Worm (Caenorhabditis elegans) whole organism, late embryonic: ENCODE results near the gene pals-27.

Source experiments
- C08G9.2 ChIP-seq: sonication (generic microtip); optimal IDR thresholded peaks from 2 replicates; lab custom pipeline; 2016; ENCODE audit warnings: mild to moderate bottlenecking, missing genetic modification characterization, moderate library complexity, missing compliant biosample characterization
- C38D4.7 ChIP-seq: fragments of 200-800 bp; sonication (Bioruptor generic); optimal IDR thresholded peaks from 2 replicates; lab custom pipeline; 2018; ENCODE audit warnings: mild to moderate bottlenecking, missing genetic modification characterization, moderate library complexity, missing compliant biosample characterization
- K09A11.1 ChIP-seq: sonication (generic microtip); optimal IDR thresholded peaks from 2 replicates; lab custom pipeline; 2017; ENCODE audit warnings: antibody characterized with exemption, mild to moderate bottlenecking, missing genetic modification characterization, missing compliant biosample characterization; ENCODE audit not compliant: insufficient read depth
- T23F11.4 ChIP-seq: fragments of 200-800 bp; sonication (Bioruptor generic); optimal IDR thresholded peaks from 2 replicates; lab custom pipeline; 2018; ENCODE audit warnings: mild to moderate bottlenecking, missing genetic modification characterization, missing compliant biosample characterization
- Y22D7AL.16 ChIP-seq: sonication (generic microtip); optimal IDR thresholded peaks from 2 replicates; lab custom pipeline; 2016; ENCODE audit warnings: missing genetic modification characterization, missing compliant biosample characterization
- ahr-1 ChIP-seq: sonication (generic microtip); optimal IDR thresholded peaks from 2 replicates; lab custom pipeline; 2016; ENCODE audit warnings: missing genetic modification characterization, missing compliant biosample characterization
- ceh-14 ChIP-seq: sonication (generic microtip); optimal IDR thresholded peaks from 2 replicates; lab custom pipeline; 2016; ENCODE audit warnings: missing genotype, missing genetic modification characterization, missing compliant biosample characterization
- ceh-18 ChIP-seq: sonication (generic microtip); optimal IDR thresholded peaks from 2 replicates; lab custom pipeline; 2016; ENCODE audit warnings: missing genetic modification characterization, missing compliant biosample characterization
- ceh-19 ChIP-seq: fragments of 200-800 bp; sonication (Bioruptor generic); optimal IDR thresholded peaks from 2 replicates; lab custom pipeline; 2018; ENCODE audit warnings: mild to moderate bottlenecking, missing genetic modification characterization, missing compliant biosample characterization
- ceh-2 ChIP-seq: sonication (generic microtip); optimal IDR thresholded peaks from 2 replicates; lab custom pipeline; 2016; ENCODE audit warnings: missing genotype, missing genetic modification characterization, missing compliant biosample characterization
- ceh-31 ChIP-seq: sonication (generic microtip); optimal IDR thresholded peaks from 2 replicates; lab custom pipeline; 2016; ENCODE audit warnings: missing genetic modification characterization, missing compliant biosample characterization
- ceh-34 ChIP-seq: sonication (generic microtip); optimal IDR thresholded peaks from 2 replicates; lab custom pipeline; 2016; ENCODE audit warnings: mild to moderate bottlenecking, missing genetic modification characterization, missing compliant biosample characterization
- ceh-45 ChIP-seq: fragments of 200-800 bp; sonication (Bioruptor generic); IDR thresholded peaks from 2 replicates; pipeline ENCODE4 v1.3.6; 2022; ENCODE audit warnings: missing genetic modification reagents, missing genetic modification characterization, missing compliant biosample characterization
- ceh-6 ChIP-seq: fragments of 200-800 bp; sonication (Bioruptor generic); optimal IDR thresholded peaks from 2 replicates; lab custom pipeline; 2018; ENCODE audit warnings: mild to moderate bottlenecking, missing genetic modification characterization, missing compliant biosample characterization
- che-1 ChIP-seq: sonication (generic microtip); optimal IDR thresholded peaks from 2 replicates; lab custom pipeline; 2016; ENCODE audit warnings: mild to moderate bottlenecking, missing genetic modification characterization, missing compliant biosample characterization
- elt-2 ChIP-seq: sonication (generic microtip); optimal IDR thresholded peaks from 2 replicates; lab custom pipeline; 2016; ENCODE audit warnings: missing genetic modification reagents, missing genetic modification characterization, missing compliant biosample characterization
- ets-4 ChIP-seq: sonication (generic microtip); optimal IDR thresholded peaks from 2 replicates; lab custom pipeline; 2016; ENCODE audit warnings: missing genetic modification characterization, missing compliant biosample characterization
- fax-1 ChIP-seq: sonication (generic microtip); optimal IDR thresholded peaks from 2 replicates; lab custom pipeline; 2016; ENCODE audit warnings: missing genotype, missing genetic modification characterization, missing compliant biosample characterization
- fkh-6 ChIP-seq: sonication (generic microtip); optimal IDR thresholded peaks from 2 replicates; lab custom pipeline; 2016; ENCODE audit warnings: missing genetic modification characterization, missing compliant biosample characterization
- hlh-15 ChIP-seq: sonication (generic microtip); optimal IDR thresholded peaks from 2 replicates; lab custom pipeline; 2016; ENCODE audit warnings: missing genetic modification characterization, missing compliant biosample characterization
- hlh-6 ChIP-seq: sonication (generic microtip); optimal IDR thresholded peaks from 2 replicates; lab custom pipeline; 2016; ENCODE audit warnings: missing genotype, missing genetic modification characterization, missing compliant biosample characterization
- lim-6 ChIP-seq: sonication (generic microtip); optimal IDR thresholded peaks from 2 replicates; lab custom pipeline; 2016; ENCODE audit warnings: missing genetic modification characterization, missing compliant biosample characterization
- lin-11 ChIP-seq: fragments of 200-800 bp; sonication (Bioruptor generic); optimal IDR thresholded peaks from 2 replicates; lab custom pipeline; 2018; ENCODE audit warnings: mild to moderate bottlenecking, missing genetic modification characterization, missing compliant biosample characterization
- nfya-1 ChIP-seq: sonication (generic microtip); optimal IDR thresholded peaks from 2 replicates; lab custom pipeline; 2017; ENCODE audit warnings: missing genetic modification characterization, mild to moderate bottlenecking, missing compliant biosample characterization, antibody characterized with exemption, moderate library complexity
- nhr-232 ChIP-seq: sonication (generic microtip); optimal IDR thresholded peaks from 2 replicates; lab custom pipeline; 2016; ENCODE audit warnings: missing genetic modification characterization, missing compliant biosample characterization
- odd-2 ChIP-seq: sonication (generic microtip); optimal IDR thresholded peaks from 2 replicates; lab custom pipeline; 2017; ENCODE audit warnings: antibody characterized with exemption, mild to moderate bottlenecking, missing genetic modification characterization, missing compliant biosample characterization
- pag-3 ChIP-seq: sonication (generic microtip); optimal IDR thresholded peaks from 2 replicates; lab custom pipeline; 2016; ENCODE audit warnings: missing compliant biosample characterization, missing genetic modification characterization, borderline replicate concordance
- pat-9 ChIP-seq: fragments of 200-800 bp; sonication (Bioruptor generic); optimal IDR thresholded peaks from 2 replicates; lab custom pipeline; 2018; ENCODE audit warnings: mild to moderate bottlenecking, missing genetic modification characterization, moderate library complexity, missing compliant biosample characterization
- pha-2 ChIP-seq: sonication (generic microtip); optimal IDR thresholded peaks from 2 replicates; lab custom pipeline; 2017; ENCODE audit warnings: mild to moderate bottlenecking, missing genetic modification characterization, missing compliant biosample characterization
- pha-4 ChIP-seq: fragments of 150-350 bp; optimal IDR thresholded peaks from 2 replicates; lab custom pipeline; 2018; ENCODE audit warnings: missing biosample characterization, missing genetic modification reagents, missing genetic modification characterization
- rnt-1 ChIP-seq: sonication (generic microtip); optimal IDR thresholded peaks from 2 replicates; lab custom pipeline; 2016; ENCODE audit warnings: missing genetic modification characterization, missing compliant biosample characterization
- sdc-2 ChIP-seq: sonication (generic microtip); optimal IDR thresholded peaks from 2 replicates; lab custom pipeline; 2016; ENCODE audit warnings: missing genotype, missing genetic modification characterization, missing compliant biosample characterization
- sox-2 ChIP-seq: fragments of 200-800 bp; sonication (Bioruptor generic); IDR thresholded peaks from 2 replicates; pipeline ENCODE4 v1.3.6; 2022; ENCODE audit warnings: missing genetic modification reagents, missing genetic modification characterization, missing compliant biosample characterization
- syd-9 ChIP-seq: sonication (generic microtip); optimal IDR thresholded peaks from 2 replicates; lab custom pipeline; 2016; ENCODE audit warnings: mild to moderate bottlenecking, missing genetic modification characterization, moderate library complexity, missing compliant biosample characterization
- tbx-2 ChIP-seq: sonication (generic microtip); optimal IDR thresholded peaks from 2 replicates; lab custom pipeline; 2016; ENCODE audit warnings: missing genetic modification characterization, missing compliant biosample characterization
- tbx-7 ChIP-seq: sonication (generic microtip); optimal IDR thresholded peaks from 2 replicates; lab custom pipeline; 2016; ENCODE audit warnings: missing genotype, missing genetic modification characterization, missing compliant biosample characterization
- unc-3 ChIP-seq, 2 experiments: fragments of 200-800 bp in 1 of 2; sonication (Bioruptor generic) in 1 of 2; sonication (generic microtip) in 1 of 2; conservative IDR thresholded peaks in 1 of 2; optimal IDR thresholded peaks in 1 of 2; 2 replicates each; pipeline versions ENCODE4 v1.3.6 to Lab custom; 2016 to 2022; ENCODE audit warnings: missing compliant biosample characterization in 2 of 2, missing genetic modification characterization in 2 of 2, missing genetic modification reagents in 1 of 2
- unc-42 ChIP-seq: sonication (generic microtip); optimal IDR thresholded peaks from 2 replicates; lab custom pipeline; 2016; ENCODE audit warnings: missing genotype, missing genetic modification characterization, missing compliant biosample characterization
- unc-55 ChIP-seq: sonication (generic microtip); optimal IDR thresholded peaks from 2 replicates; lab custom pipeline; 2017; ENCODE audit warnings: missing biosample characterization, missing genetic modification reagents, missing genetic modification characterization
- zip-5 ChIP-seq: sonication (generic microtip); optimal IDR thresholded peaks from 2 replicates; lab custom pipeline; 2016; ENCODE audit warnings: missing genetic modification characterization, missing compliant biosample characterization
- ztf-16 ChIP-seq: sonication (generic microtip); optimal IDR thresholded peaks from 2 replicates; lab custom pipeline; 2017; ENCODE audit warnings: missing genetic modification characterization, missing compliant biosample characterization

Gene pals-27

DNA sequence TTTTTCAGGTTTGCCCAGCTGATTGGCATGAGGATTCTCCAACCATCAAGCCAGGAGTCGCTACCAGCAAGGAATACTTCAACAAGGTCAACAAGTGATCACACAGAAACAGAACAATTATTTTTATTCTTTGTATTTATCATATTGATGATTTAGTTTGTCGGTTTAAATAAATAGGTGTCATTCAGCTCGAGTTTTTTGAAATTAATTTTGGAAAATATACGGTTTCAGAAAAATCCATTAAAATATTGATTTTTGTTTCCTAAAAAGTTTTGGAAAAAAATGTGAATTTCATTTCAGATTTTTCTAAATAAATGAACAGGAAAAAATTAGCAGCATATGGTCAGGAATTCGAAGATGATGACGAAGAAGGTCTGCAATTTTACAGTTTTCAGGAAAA, 26.8 kb downstream of the pals-27 start, which contains the start of gene gpch-1:
gpch-1 (plus strand) TSS at position 301 of the 400 bp plus-strand sequence.
- TF ChIP-seq K09A11.1 (tag; lab: Kevin White, UChicago) (no peak), fax-1 (tag; lab: Kevin White, UChicago) (no peak), hlh-6 (tag; lab: Kevin White, UChicago) (no peak), tbx-7 (tag; lab: Kevin White, UChicago) (no peak), unc-55 (GFP tag; lab: Kevin White, UChicago) (no peak), ceh-14 (tag; lab: Kevin White, UChicago) (no peak), ceh-19 (no peak), ceh-31 (tag; lab: Kevin White, UChicago) (no peak), pag-3 (tag; lab: Kevin White, UChicago) (no peak), ceh-18 (tag; lab: Kevin White, UChicago) (no peak), ceh-45 (no peak), C38D4.7 (no peak), elt-2 (tag; lab: Kevin White, UChicago) (no peak)

DNA sequence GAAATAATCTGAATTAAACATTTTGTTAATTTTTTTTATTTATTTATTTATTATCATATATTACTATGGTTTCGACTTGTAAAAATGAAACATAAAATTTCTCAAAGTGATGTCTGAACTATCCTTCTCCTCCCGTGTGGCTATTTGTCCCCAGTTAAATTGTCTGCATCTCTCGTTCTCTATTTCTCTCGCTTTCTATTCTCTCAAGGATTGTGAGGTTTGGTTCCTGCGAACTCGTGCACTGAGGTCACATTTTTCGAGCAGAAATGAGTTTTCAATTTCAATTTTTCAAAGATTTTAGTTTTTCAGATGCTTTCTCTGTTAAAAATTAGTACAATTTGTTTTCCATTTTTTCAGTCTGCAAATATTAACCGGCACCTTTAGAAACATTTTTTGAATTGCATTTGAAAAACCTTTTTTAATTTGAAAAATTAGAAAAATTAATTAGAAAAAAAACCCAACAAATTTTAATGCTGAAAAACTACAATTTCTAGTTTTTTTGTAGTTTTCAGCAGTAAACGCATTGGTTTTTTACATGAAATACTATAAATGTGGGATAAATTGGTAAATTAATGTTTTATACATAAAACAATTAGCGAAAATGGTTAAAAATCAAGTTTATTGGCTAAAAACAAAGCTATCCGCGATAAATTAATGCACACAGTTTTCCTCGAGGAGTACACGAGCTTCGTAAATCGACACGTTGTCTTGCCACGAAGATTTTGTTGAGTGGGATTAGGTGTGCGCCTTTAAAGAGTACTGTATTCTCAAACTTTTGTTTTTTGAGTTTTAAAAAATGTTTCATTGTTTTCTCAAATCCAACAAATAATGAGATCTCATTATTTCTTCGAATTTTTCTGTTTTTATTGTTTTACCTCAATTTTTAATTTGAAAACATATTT, 30.9 kb downstream of the pals-27 start:
- TF ChIP-seq ets-4 (tag; lab: Kevin White, UChicago) (no peak), pag-3 (tag; lab: Kevin White, UChicago) (no peak), K09A11.1 (tag; lab: Kevin White, UChicago) (no peak), sdc-2 (tag; lab: Kevin White, UChicago) (no peak), ceh-19 (no peak), lim-6 (tag; lab: Kevin White, UChicago) (no peak), ztf-16 (no peak), ahr-1 (tag; lab: Kevin White, UChicago) (no peak), odd-2 (tag; lab: Kevin White, UChicago) (no peak), syd-9 (no peak), pha-4 (tag; lab: Kevin White, UChicago) (no peak), C08G9.2 (tag; lab: Kevin White, UChicago) (no peak), unc-3 (GFP tag; conservative IDR thresholded peaks at IDR 0.05; lab: Robert Waterston, UW) (no peak), unc-3 (tag; optimal IDR thresholded peaks at IDR 0.05; lab: Kevin White, UChicago) (no peak), rnt-1 (tag; lab: Kevin White, UChicago) (no peak)

DNA sequence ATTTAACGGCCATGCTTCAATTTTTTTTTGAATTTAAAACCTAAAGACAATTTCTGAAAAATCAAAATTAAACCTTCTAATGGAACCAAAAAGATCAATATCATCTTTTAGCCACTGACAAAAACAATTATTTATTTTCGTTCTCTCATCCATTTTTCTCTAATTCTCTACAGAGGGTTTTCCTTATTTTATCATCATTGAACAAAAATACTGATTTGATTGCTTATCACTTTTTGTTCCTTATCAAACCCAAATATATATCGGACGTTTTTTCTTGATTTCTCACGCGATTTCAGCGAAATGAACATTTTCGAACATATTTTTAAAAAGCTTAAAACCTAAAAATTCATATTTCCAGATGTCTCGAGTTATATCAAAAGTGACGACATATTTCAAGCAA, 31.7 kb downstream of the pals-27 start, which contains the start of gene mpc-1:
mpc-1 (plus strand) TSS at position 359 of the 400 bp plus-strand sequence.
- TF ChIP-seq C38D4.7 (no peak), elt-2 (tag; lab: Kevin White, UChicago) (peak; percentile 90), nhr-232 (tag; lab: Kevin White, UChicago) (no peak)

DNA sequence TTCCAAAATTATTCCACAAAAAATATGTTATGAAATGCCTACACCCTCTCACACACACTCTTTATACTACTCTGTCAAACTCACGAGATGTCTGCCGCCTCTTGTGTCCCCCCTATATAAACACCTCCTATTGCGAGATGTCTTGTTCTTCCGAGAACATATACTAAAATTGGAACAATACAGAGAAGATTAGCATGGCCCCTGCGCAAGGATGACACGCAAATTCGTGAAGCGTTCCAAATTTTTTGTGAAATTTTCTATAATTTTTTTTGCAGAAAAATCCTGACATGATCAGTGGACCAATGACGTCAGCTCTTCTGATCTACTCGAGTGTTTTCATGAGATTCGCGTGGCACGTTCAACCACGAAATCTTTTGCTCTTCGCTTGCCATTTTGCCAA, 32.6 kb downstream of the pals-27 start:
- TF ChIP-seq pat-9 (tag; lab: Kevin White, UChicago) (peak; percentile 13), fax-1 (tag; lab: Kevin White, UChicago) (peak; percentile 20), unc-42 (tag; lab: Kevin White, UChicago) (peak; percentile 5), ceh-2 (peak; percentile 5), elt-2 (tag; lab: Kevin White, UChicago) (peak; percentile 57), pha-2 (peak; percentile 42), C38D4.7 (peak; percentile 41), zip-5 (tag; lab: Kevin White, UChicago) (peak; percentile 8), tbx-2 (peak; percentile 44), hlh-6 (tag; lab: Kevin White, UChicago) (peak; percentile 23), ceh-14 (tag; lab: Kevin White, UChicago) (peak; percentile 41), syd-9 (peak; percentile 30), lin-11 (tag; lab: Kevin White, UChicago) (peak; percentile 12), ceh-6 (peak; percentile 38), ceh-18 (tag; lab: Kevin White, UChicago) (peak; percentile 11), ceh-34 (tag; lab: Kevin White, UChicago) (peak; percentile 19), nhr-232 (tag; lab: Kevin White, UChicago) (peak; percentile 9), che-1 (tag; lab: Kevin White, UChicago) (peak; percentile 11), K09A11.1 (tag; lab: Kevin White, UChicago) (peak; percentile 22), Y22D7AL.16 (tag; lab: Kevin White, UChicago) (peak; percentile 20), sox-2 (GFP tag; lab: Robert Waterston, UW) (peak; percentile 63), nfya-1 (peak; percentile 12), ceh-45 (peak; percentile 66; the same call in 1 of the 2 replicates), T23F11.4 (peak; percentile 29), hlh-15 (tag; lab: Kevin White, UChicago) (peak; percentile 7), fkh-6 (tag; lab: Kevin White, UChicago) (peak; percentile 19)
